Worm (Caenorhabditis elegans): Measurements from ENCODE around the gene F49C12.2.

ce11 chrIV:9318147-9318546, 19.1 kb upstream of the F49C12.2 start:
- TF ChIP-seq pqm-1 (tag; optimal IDR thresholded peaks at IDR 0.05) (no peak), hlh-15 (tag; optimal IDR thresholded peaks at IDR 0.05) (no peak), tbx-2 (tag; optimal IDR thresholded peaks at IDR 0.05) (no peak), ceh-48 (tag; optimal IDR thresholded peaks at IDR 0.05) (no peak), ets-4 (tag; optimal IDR thresholded peaks at IDR 0.05) (no peak), lin-11 (tag; optimal IDR thresholded peaks at IDR 0.05) (no peak), nfya-1 (tag; optimal IDR thresholded peaks at IDR 0.05) (no peak), ceh-2 (tag; optimal IDR thresholded peaks at IDR 0.05) (no peak), ztf-16 (tag; optimal IDR thresholded peaks at IDR 0.05) (no peak), pha-4 (tag; optimal IDR thresholded peaks at IDR 0.05) (no peak)
